Worm (Caenorhabditis elegans): ENCODE measurements around the gene spin-1.
A peak's percentile ranks its signal among the peaks of the same experiment; 100 is the strongest.

The spin-1 gene

DNA sequence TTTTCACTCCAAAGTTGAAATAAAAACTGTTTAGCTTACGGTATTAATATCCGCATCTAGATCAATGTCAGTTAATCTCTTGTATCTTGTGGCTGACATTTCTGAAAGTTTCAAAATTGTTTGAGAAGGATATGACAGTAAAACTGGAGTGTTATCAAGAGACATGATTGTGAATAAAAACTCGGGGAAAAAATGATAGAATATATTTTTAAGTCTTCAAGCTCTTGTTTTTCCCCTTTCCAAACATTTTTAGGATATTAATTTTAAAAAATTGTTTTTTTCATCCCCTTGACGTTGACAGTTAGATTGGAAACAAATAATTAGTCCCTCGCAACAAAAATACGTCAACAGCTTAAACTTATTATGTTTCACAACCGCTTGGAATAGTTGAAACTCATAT lies 39.9 kb upstream of the spin-1 start, which contains the start of gene R07B7.6:
Gene R07B7.6, minus strand, starts transcription at position 101 of the 400 bp plus-strand sequence.
- TF ChIP-seq dmd-6 (GFP tag; IDR thresholded peaks at IDR 0.05) (no peak), mdl-1 (tag; optimal IDR thresholded peaks at IDR 0.05) (no peak), lin-38 (GFP tag; IDR thresholded peaks at IDR 0.05) (no peak), daf-16 (GFP tag; optimal IDR thresholded peaks at IDR 0.05) (no peak), daf-16 (tag; optimal IDR thresholded peaks at IDR 0.05) (no peak), aly-2 (tag; optimal IDR thresholded peaks at IDR 0.05) (no peak), jun-1 (tag; optimal IDR thresholded peaks at IDR 0.05) (no peak), tag-97 (GFP tag; IDR thresholded peaks at IDR 0.05) (no peak), nhr-42 (GFP tag; IDR thresholded peaks at IDR 0.05) (no peak)

DNA sequence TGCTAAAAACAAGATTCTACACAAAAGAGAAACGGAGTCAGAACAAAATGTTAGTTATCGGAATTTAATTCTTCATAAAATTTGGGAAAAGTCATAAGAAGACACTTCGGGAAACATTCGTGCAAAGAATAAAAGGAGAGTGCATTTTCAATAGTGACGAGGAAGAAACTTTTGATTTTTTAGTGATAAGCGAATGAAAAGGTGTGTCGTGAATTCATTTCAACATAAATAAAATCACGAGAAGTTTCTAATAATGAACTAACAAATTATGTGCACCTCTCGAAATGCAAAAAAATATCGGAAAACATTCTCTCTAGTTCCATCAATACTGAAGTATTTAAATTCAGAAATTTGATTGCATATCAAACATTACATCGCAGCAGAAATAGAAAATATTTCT lies 38.8 kb upstream of the spin-1 start:
- no peak for TF ChIP-seq F37D6.2 (tag; optimal IDR thresholded peaks at IDR 0.05)
- TF ChIP-seq Y105C5A.15 (GFP tag; IDR thresholded peaks at IDR 0.05), result no peak
- no peak for TF ChIP-seq hif-1 (tag; optimal IDR thresholded peaks at IDR 0.05)
- no peak for TF ChIP-seq F44E2.7 (GFP tag; IDR thresholded peaks at IDR 0.05)
- TF ChIP-seq lsy-2 (tag; optimal IDR thresholded peaks at IDR 0.05), result no peak
- TF ChIP-seq hlh-11 (tag; optimal IDR thresholded peaks at IDR 0.05), result no peak
- no peak for TF ChIP-seq ceh-44 (GFP tag; IDR thresholded peaks at IDR 0.05)
- TF ChIP-seq gei-8 (GFP tag; optimal IDR thresholded peaks at IDR 0.05), result no peak
- peak; percentile 60 for TF ChIP-seq pqm-1 (tag; optimal IDR thresholded peaks at IDR 0.05)
- TF ChIP-seq unc-39 (tag; optimal IDR thresholded peaks at IDR 0.05), result no peak
- no peak for TF ChIP-seq T26A8.4 (GFP tag; IDR thresholded peaks at IDR 0.05)
- TF ChIP-seq zfp-3 (GFP tag; conservative IDR thresholded peaks at IDR 0.05), result no peak
- TF ChIP-seq aha-1 (tag), result no peak
- TF ChIP-seq nhr-77 (tag; optimal IDR thresholded peaks at IDR 0.05), result peak; percentile 41
- no peak for TF ChIP-seq zfp-2 (tag; optimal IDR thresholded peaks at IDR 0.05)
- no peak for TF ChIP-seq nhr-76 (tag; optimal IDR thresholded peaks at IDR 0.05)
- TF ChIP-seq daf-16 (GFP tag; optimal IDR thresholded peaks at IDR 0.05), result no peak
- TF ChIP-seq daf-16 (tag; optimal IDR thresholded peaks at IDR 0.05), result peak; percentile 73
- no peak for TF ChIP-seq php-3 (GFP tag; IDR thresholded peaks at IDR 0.05)
- TF ChIP-seq nhr-28 (tag; optimal IDR thresholded peaks at IDR 0.05), result peak; percentile 67
- TF ChIP-seq dmd-6 (GFP tag; IDR thresholded peaks at IDR 0.05), result peak; percentile 51
- TF ChIP-seq dve-1 (tag; optimal IDR thresholded peaks at IDR 0.05; ENCODE audit: insufficient read depth), result peak; percentile 26
- TF ChIP-seq jun-1 (tag; optimal IDR thresholded peaks at IDR 0.05), result no peak
- no peak for TF ChIP-seq ZK337.2 (GFP tag; IDR thresholded peaks at IDR 0.05)
- TF ChIP-seq set-16 (GFP tag; IDR thresholded peaks at IDR 0.05), result no peak

DNA sequence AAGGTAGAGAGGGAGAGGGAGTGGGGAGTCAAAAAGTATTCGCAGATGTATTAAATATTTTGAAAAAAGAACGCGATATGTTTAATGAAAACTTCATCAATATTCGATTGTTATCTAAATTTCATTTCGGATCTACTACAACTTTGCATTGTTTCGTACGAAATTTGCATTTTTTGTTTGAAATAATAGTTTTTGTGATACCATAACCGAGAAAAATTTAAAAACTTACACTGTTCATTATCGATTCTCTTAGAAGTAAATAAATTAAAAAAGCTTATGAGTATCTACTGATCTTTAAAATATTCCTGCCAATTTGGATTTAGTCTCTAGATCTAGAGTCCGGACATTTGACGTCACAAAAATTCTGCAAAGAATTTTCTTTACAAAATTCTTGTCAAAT lies 34.5 kb upstream of the spin-1 start, which contains the start of gene R07B7.9:
Gene R07B7.9, minus strand, starts transcription at position 101 of the 400 bp plus-strand sequence.
- no peak for TF ChIP-seq zfp-2 (tag; optimal IDR thresholded peaks at IDR 0.05)
- no peak for TF ChIP-seq gei-8 (GFP tag; optimal IDR thresholded peaks at IDR 0.05)
- no peak for TF ChIP-seq F26F4.8 (GFP tag; conservative IDR thresholded peaks at IDR 0.05)
- no peak for TF ChIP-seq egl-27 (tag; optimal IDR thresholded peaks at IDR 0.05)
- no peak for TF ChIP-seq php-3 (GFP tag; IDR thresholded peaks at IDR 0.05)
- TF ChIP-seq set-16 (GFP tag; IDR thresholded peaks at IDR 0.05), result no peak
- no peak for TF ChIP-seq nhr-237 (tag; optimal IDR thresholded peaks at IDR 0.05)
- TF ChIP-seq dmd-9 (GFP tag; IDR thresholded peaks at IDR 0.05), result no peak
- TF ChIP-seq D1046.2 (GFP tag; IDR thresholded peaks at IDR 0.05), result no peak
- TF ChIP-seq unc-39 (tag; optimal IDR thresholded peaks at IDR 0.05), result no peak
- no peak for TF ChIP-seq F10B5.3 (tag; optimal IDR thresholded peaks at IDR 0.05)
- no peak for TF ChIP-seq zfp-3 (GFP tag; conservative IDR thresholded peaks at IDR 0.05)
- no peak for TF ChIP-seq R02D3.7 (tag; optimal IDR thresholded peaks at IDR 0.05)
- TF ChIP-seq snpc-4 (tag; optimal IDR thresholded peaks at IDR 0.05), result no peak

DNA sequence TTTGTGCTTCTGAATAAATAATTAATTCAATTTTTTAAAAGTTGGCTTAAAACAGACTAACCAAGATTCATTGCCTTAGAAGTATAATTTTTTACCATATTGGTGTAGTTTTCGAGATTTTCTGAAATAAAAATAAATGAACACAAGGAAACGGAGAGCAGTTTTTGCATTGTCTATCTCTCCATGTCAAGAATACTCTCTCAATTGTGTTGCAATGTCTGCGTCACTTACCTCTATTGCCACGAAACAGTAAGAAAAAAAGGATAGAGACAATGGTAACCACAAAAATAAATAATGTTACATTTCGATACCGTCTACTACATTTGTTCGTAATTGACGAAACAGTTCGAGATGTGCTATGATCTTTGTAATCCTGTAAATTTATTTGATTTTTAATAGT lies 31.9 kb upstream of the spin-1 start, which contains the start of gene R07B7.10:
Gene R07B7.10, plus strand, starts transcription at position 285 of the 400 bp plus-strand sequence.
- no peak for TF ChIP-seq skn-1 (tag; optimal IDR thresholded peaks at IDR 0.05)
- TF ChIP-seq mxl-2 (GFP tag; conservative IDR thresholded peaks at IDR 0.05), result no peak
- TF ChIP-seq nhr-28 (tag; optimal IDR thresholded peaks at IDR 0.05), result peak; percentile 18
- TF ChIP-seq dve-1 (tag; optimal IDR thresholded peaks at IDR 0.05; ENCODE audit: insufficient read depth), result peak; percentile 14
